Worm (Caenorhabditis elegans) whole organism, L4 larva: Measurements from ENCODE around the gene W08F4.10.

Source experiments
- D1046.2 ChIP-seq: fragments of 200-800 bp; sonication (Bioruptor generic); IDR thresholded peaks from 2 replicates; pipeline ENCODE4 v1.3.6; 2022; ENCODE audit warnings: missing genetic modification characterization, missing compliant biosample characterization
- F26F4.8 ChIP-seq: fragments of 200-800 bp; sonication (Bioruptor generic); conservative IDR thresholded peaks from 2 replicates; pipeline ENCODE4 v1.3.6; 2022; ENCODE audit warnings: missing genetic modification characterization, missing compliant biosample characterization
- F44E2.7 ChIP-seq: fragments of 200-800 bp; sonication (Bioruptor generic); IDR thresholded peaks from 2 replicates; pipeline ENCODE4 v2.1.2; 2022; ENCODE audit warnings: missing genetic modification characterization, missing compliant biosample characterization
- R02D3.7 ChIP-seq: fragments of 150-350 bp; sonication (generic microtip); optimal IDR thresholded peaks from 3 replicates; lab custom pipeline; 2014; ENCODE audit warnings: missing biosample characterization, missing genetic modification characterization
- Y5F2A.4 ChIP-seq: fragments of 200-800 bp; sonication (Bioruptor generic); optimal IDR thresholded peaks from 2 replicates; lab custom pipeline; 2018; ENCODE audit warnings: mild to moderate bottlenecking, missing genetic modification characterization, missing compliant biosample characterization
- ZK337.2 ChIP-seq: fragments of 200-800 bp; sonication (Bioruptor generic); IDR thresholded peaks from 2 replicates; pipeline ENCODE4 v1.3.6; 2022; ENCODE audit warnings: missing genetic modification reagents, missing genetic modification characterization, missing compliant biosample characterization
- aha-1 ChIP-seq: fragments of 150-350 bp; peaks from one replicate; lab custom pipeline; 2014; ENCODE audit warnings: missing biosample characterization, missing genetic modification characterization
- ceh-20 ChIP-seq: fragments of 200-800 bp; sonication (Bioruptor generic); IDR thresholded peaks from 2 replicates; pipeline ENCODE4 v1.3.6; 2022; ENCODE audit warnings: missing genetic modification reagents, missing genetic modification characterization, missing compliant biosample characterization
- ceh-28 ChIP-seq: fragments of 150-350 bp; optimal IDR thresholded peaks from 2 replicates; lab custom pipeline; 2014; ENCODE audit warnings: missing biosample characterization, missing genetic modification reagents, missing genetic modification characterization
- daf-16 ChIP-seq, 3 experiments: sonication (generic microtip); optimal IDR thresholded peaks; 2 replicates each; lab custom pipeline; 2016 to 2017; ENCODE audit warnings: missing genetic modification characterization in 3 of 3, missing genetic modification reagents in 3 of 3, mild to moderate bottlenecking in 2 of 3, missing compliant biosample characterization in 2 of 3, missing biosample characterization in 1 of 3, moderate library complexity in 1 of 3
- daf-19 ChIP-seq: fragments of 200-800 bp; sonication (Bioruptor generic); conservative IDR thresholded peaks from 2 replicates; pipeline ENCODE4 v1.3.6; 2022; ENCODE audit warnings: missing genetic modification characterization, missing compliant biosample characterization
- dmd-8 ChIP-seq: fragments of 200-800 bp; sonication (Bioruptor generic); IDR thresholded peaks from 2 replicates; pipeline ENCODE4 v1.3.6; 2022; ENCODE audit warnings: missing genetic modification characterization, missing compliant biosample characterization
- dpl-1 ChIP-seq: fragments of 150-350 bp; optimal IDR thresholded peaks from 2 replicates; lab custom pipeline; 2014; ENCODE audit warnings: missing biosample characterization, missing genetic modification reagents, missing genetic modification characterization
- dve-1 ChIP-seq: sonication (generic microtip); optimal IDR thresholded peaks from 2 replicates; lab custom pipeline; 2017; ENCODE audit warnings: antibody characterized with exemption, mild to moderate bottlenecking, missing genetic modification characterization, missing compliant biosample characterization; ENCODE audit not compliant: insufficient read depth
- hlh-11 ChIP-seq: fragments of 200-800 bp; sonication (Bioruptor generic); optimal IDR thresholded peaks from 2 replicates; lab custom pipeline; 2018; ENCODE audit warnings: mild to moderate bottlenecking, missing genetic modification characterization, missing compliant biosample characterization
- hlh-30 ChIP-seq: sonication (generic microtip); optimal IDR thresholded peaks from 2 replicates; lab custom pipeline; 2017; ENCODE audit warnings: antibody characterized with exemption, mild to moderate bottlenecking, missing genetic modification characterization, missing compliant biosample characterization; ENCODE audit not compliant: insufficient read depth
- hmg-1.1 ChIP-seq: fragments of 200-800 bp; sonication (Bioruptor generic); IDR thresholded peaks from 2 replicates; pipeline ENCODE4 v1.3.6; 2022; ENCODE audit warnings: missing genetic modification reagents, missing genetic modification characterization, missing compliant biosample characterization
- jun-1 ChIP-seq: fragments of 150-350 bp; optimal IDR thresholded peaks from 2 replicates; lab custom pipeline; 2014; ENCODE audit warnings: missing biosample characterization, missing genetic modification reagents, missing genetic modification characterization
- lim-7 ChIP-seq: fragments of 200-800 bp; sonication (Bioruptor generic); IDR thresholded peaks from 2 replicates; pipeline ENCODE4 v1.3.6; 2022; ENCODE audit warnings: missing genetic modification characterization, missing compliant biosample characterization
- lin-13 ChIP-seq: fragments of 150-350 bp; optimal IDR thresholded peaks from 2 replicates; lab custom pipeline; 2014; ENCODE audit warnings: missing biosample characterization, missing genetic modification reagents, missing genetic modification characterization
- lin-38 ChIP-seq: fragments of 200-800 bp; sonication (Bioruptor generic); IDR thresholded peaks from 2 replicates; pipeline ENCODE4 v1.3.6; 2022; ENCODE audit warnings: missing genetic modification reagents, missing genetic modification characterization, missing compliant biosample characterization
- lin-39 ChIP-seq: fragments of 150-350 bp; optimal IDR thresholded peaks from 2 replicates; lab custom pipeline; 2014; ENCODE audit warnings: missing biosample characterization, missing genetic modification reagents, missing genetic modification characterization
- mdl-1 ChIP-seq, 2 experiments: fragments of 150-350 bp in 1 of 2; sonication (generic microtip) in 1 of 2; optimal IDR thresholded peaks; 2 replicates each; lab custom pipeline; 2014 to 2017; ENCODE audit warnings: missing biosample characterization in 2 of 2, missing genetic modification characterization in 2 of 2
- mes-2 ChIP-seq: sonication (generic microtip); optimal IDR thresholded peaks from 2 replicates; lab custom pipeline; 2016; ENCODE audit warnings: missing genotype, mild to moderate bottlenecking, missing genetic modification characterization, missing compliant biosample characterization; ENCODE audit not compliant: poor library complexity, severe bottlenecking
- mxl-3 ChIP-seq: fragments of 200-800 bp; sonication (Bioruptor generic); optimal IDR thresholded peaks from 2 replicates; lab custom pipeline; 2018; ENCODE audit warnings: mild to moderate bottlenecking, missing genetic modification characterization, missing compliant biosample characterization
- nhr-28 ChIP-seq: fragments of 150-350 bp; optimal IDR thresholded peaks from 2 replicates; lab custom pipeline; 2014; ENCODE audit warnings: missing biosample characterization, missing genetic modification characterization
- nhr-41 ChIP-seq: fragments of 200-800 bp; sonication (Bioruptor generic); IDR thresholded peaks from 2 replicates; pipeline ENCODE4 v1.3.6; 2022; ENCODE audit warnings: missing genetic modification reagents, missing genetic modification characterization, missing compliant biosample characterization
- nhr-6 ChIP-seq: fragments of 150-350 bp; optimal IDR thresholded peaks from 2 replicates; lab custom pipeline; 2014; ENCODE audit warnings: missing biosample characterization, missing genetic modification characterization
- pha-4 ChIP-seq, 2 experiments: fragments of 150-350 bp in 1 of 2; fragments of 200-800 bp in 1 of 2; sonication (Bioruptor generic) in 1 of 2; IDR thresholded peaks in 1 of 2; optimal IDR thresholded peaks in 1 of 2; 2 replicates each; pipeline versions ENCODE4 v1.3.6 to Lab custom; 2014 to 2022; ENCODE audit warnings: missing genetic modification characterization in 2 of 2, missing genetic modification reagents in 2 of 2, missing biosample characterization in 1 of 2, missing compliant biosample characterization in 1 of 2
- php-3 ChIP-seq: fragments of 200-800 bp; sonication (Bioruptor generic); IDR thresholded peaks from 2 replicates; pipeline ENCODE4 v1.3.6; 2022; ENCODE audit warnings: missing genetic modification reagents, missing genetic modification characterization, missing compliant biosample characterization
- pqm-1 ChIP-seq: sonication (generic microtip); optimal IDR thresholded peaks from 2 replicates; lab custom pipeline; 2017; ENCODE audit warnings: missing biosample characterization, missing genetic modification characterization
- rbr-2 ChIP-seq: sonication (generic microtip); optimal IDR thresholded peaks from 2 replicates; lab custom pipeline; 2016; ENCODE audit warnings: missing genotype, missing genetic modification characterization, missing compliant biosample characterization
- set-16 ChIP-seq: fragments of 200-800 bp; sonication (Bioruptor generic); IDR thresholded peaks from 2 replicates; pipeline ENCODE4 v1.3.6; 2022; ENCODE audit warnings: missing genetic modification reagents, missing genetic modification characterization, missing compliant biosample characterization
- spr-1 ChIP-seq: sonication (generic microtip); optimal IDR thresholded peaks from 2 replicates; lab custom pipeline; 2016; ENCODE audit warnings: mild to moderate bottlenecking, missing genetic modification characterization, missing compliant biosample characterization
- unc-130 ChIP-seq: sonication (generic microtip); optimal IDR thresholded peaks from 2 replicates; lab custom pipeline; 2016; ENCODE audit warnings: missing genetic modification reagents, missing genetic modification characterization, missing compliant biosample characterization
- unc-39 ChIP-seq: sonication (generic microtip); optimal IDR thresholded peaks from 2 replicates; lab custom pipeline; 2017; ENCODE audit warnings: missing biosample characterization, missing genetic modification characterization
- unc-62 ChIP-seq, 3 experiments: fragments of 150-350 bp in 1 of 3; sonication (generic microtip); optimal IDR thresholded peaks in 2 of 3; peaks in 1 of 3; 1 replicate in 1 of 3; 2 replicates in 2 of 3; lab custom pipeline; 2014 to 2017; ENCODE audit warnings: missing biosample characterization in 3 of 3, missing genetic modification characterization in 3 of 3, missing genetic modification reagents in 3 of 3, missing genotype in 1 of 3
- zfp-2 ChIP-seq: sonication (generic microtip); optimal IDR thresholded peaks from 2 replicates; lab custom pipeline; 2016; ENCODE audit warnings: mild to moderate bottlenecking, missing genetic modification characterization, missing compliant biosample characterization
- zip-2 ChIP-seq: fragments of 150-350 bp; optimal IDR thresholded peaks from 2 replicates; lab custom pipeline; 2014; ENCODE audit warnings: missing biosample characterization, missing genetic modification characterization

W08F4.10 gene

DNA sequence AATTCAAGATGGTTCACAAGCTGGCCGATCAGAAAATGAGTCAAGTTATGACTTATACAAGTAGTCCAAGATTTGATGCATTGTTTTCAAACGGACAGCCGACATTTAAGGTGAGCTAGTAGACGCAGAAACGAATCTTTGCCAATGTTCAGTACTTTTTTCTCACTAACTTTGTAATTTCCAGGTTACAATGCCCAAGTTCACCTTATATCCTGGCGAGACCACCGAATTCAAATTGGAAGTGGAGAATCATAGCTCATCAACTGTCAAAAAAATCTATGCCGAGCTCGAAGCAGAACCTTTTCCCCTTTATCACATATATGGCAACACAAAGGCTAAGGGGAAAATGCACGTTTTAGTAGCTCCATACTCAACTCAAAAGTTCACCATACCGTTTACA is 36.9 kb upstream of the W08F4.10 start:
- no peak for TF ChIP-seq lin-39
- no peak for TF ChIP-seq pqm-1 (tag; lab: Kevin White, UChicago)
- peak in 1 of 2 experiments; percentile 95 for TF ChIP-seq unc-62 (GFP tag; optimal IDR thresholded peaks at IDR 0.05 in 1 of 2; lab: Kevin White, UChicago)
- no peak for TF ChIP-seq unc-62 (tag; optimal IDR thresholded peaks at IDR 0.05; lab: Kevin White, UChicago)
- no peak for TF ChIP-seq unc-130 (GFP tag; lab: Kevin White, UChicago)

DNA sequence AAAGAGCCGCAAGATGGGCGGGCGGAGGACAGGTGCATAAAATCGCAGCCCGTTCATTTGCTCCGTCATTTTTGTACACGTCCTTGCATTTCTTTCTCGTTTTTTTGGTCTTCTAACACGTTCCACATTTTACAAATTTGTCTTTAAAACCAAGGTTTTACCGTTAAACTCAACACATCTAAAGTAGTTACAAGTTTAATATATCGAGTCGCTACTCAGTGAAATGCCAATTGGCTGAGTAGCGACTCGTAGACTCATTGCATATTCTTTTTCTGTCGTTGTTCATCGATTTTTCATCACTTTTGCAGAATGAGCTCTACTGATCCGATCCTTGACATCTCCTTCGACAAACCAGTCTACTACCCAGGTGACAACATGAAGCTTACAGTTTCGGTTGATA is 36.2 kb upstream of the W08F4.10 start, which contains the start of gene arrd-1:
TSS of gene arrd-1 (plus strand) at position 301 of the 400 bp plus-strand sequence.
- TF ChIP-seq lim-7 (no peak), F26F4.8 (GFP tag; lab: Robert Waterston, UW) (no peak), set-16 (GFP tag; lab: Robert Waterston, UW) (no peak), nhr-41 (no peak), ceh-28 (tag; lab: Kevin White, UChicago) (no peak), dve-1 (tag; lab: Kevin White, UChicago) (no peak)

ce11 chrII:625926-626325 is 34.9 kb upstream of the W08F4.10 start:
- TF ChIP-seq unc-39 (tag; lab: Kevin White, UChicago) (no peak), ZK337.2 (GFP tag; lab: Robert Waterston, UW) (0 out of 2 replicates have a peak, but pooled peaks have one; percentile 2), dve-1 (tag; lab: Kevin White, UChicago) (peak; percentile 40), dpl-1 (GFP tag; lab: Kevin White, UChicago) (peak; percentile 3), nhr-6 (tag; lab: Kevin White, UChicago) (no peak), zip-2 (no peak), hlh-11 (tag; lab: Kevin White, UChicago) (peak; percentile 66), unc-130 (GFP tag; lab: Kevin White, UChicago) (no peak), ceh-20 (GFP tag; lab: Robert Waterston, UW) (no peak), daf-16 (GFP tag; optimal IDR thresholded peaks at IDR 0.05; lab: Kevin White, UChicago) (peak in 1 of 2 experiments; percentile 42), daf-16 (tag; optimal IDR thresholded peaks at IDR 0.05; lab: Kevin White, UChicago) (no peak), dmd-8 (GFP tag; lab: Robert Waterston, UW) (no peak), unc-62 (GFP tag; optimal IDR thresholded peaks at IDR 0.05 in 1 of 2; lab: Kevin White, UChicago) (peak in 1 of 2 experiments; percentile 5), unc-62 (tag; optimal IDR thresholded peaks at IDR 0.05; lab: Kevin White, UChicago) (no peak), jun-1 (tag; lab: Kevin White, UChicago) (no peak), D1046.2 (GFP tag; lab: Robert Waterston, UW) (no peak), spr-1 (tag; lab: Kevin White, UChicago) (no peak), mes-2 (no peak), pha-4 (GFP tag; IDR thresholded peaks at IDR 0.05; lab: Robert Waterston, UW) (no peak), pha-4 (tag; optimal IDR thresholded peaks at IDR 0.05; lab: Kevin White, UChicago) (peak; percentile 5), hmg-1.1 (GFP tag; lab: Robert Waterston, UW) (0 out of 2 replicates have a peak, but pooled peaks have one; percentile 38), mxl-3 (GFP tag; lab: Kevin White, UChicago) (peak; percentile 50), R02D3.7 (tag; lab: Kevin White, UChicago) (no peak), nhr-28 (peak; percentile 85), set-16 (GFP tag; lab: Robert Waterston, UW) (peak; percentile 20; the same call in 1 of the 2 replicates), mdl-1 (tag; optimal IDR thresholded peaks at IDR 0.05; lab: Kevin White, UChicago) (peak in 1 of 2 experiments; percentile 17), hlh-30 (peak; percentile 65), rbr-2 (tag; lab: Kevin White, UChicago) (peak; percentile 34)

- TF ChIP-seq lin-38 (GFP tag; lab: Robert Waterston, UW) (no peak), php-3 (GFP tag; lab: Robert Waterston, UW) (no peak), zfp-2 (tag; lab: Kevin White, UChicago) (no peak), daf-19 (GFP tag; lab: Robert Waterston, UW) (no peak), lin-13 (GFP tag; lab: Kevin White, UChicago) (no peak), F44E2.7 (GFP tag; lab: Robert Waterston, UW) (no peak), aha-1 (tag; lab: Kevin White, UChicago) (peak; percentile 55), Y5F2A.4 (GFP tag; lab: Kevin White, UChicago) (no peak)
Measured at ce11 chrII:624443-624842, 33.4 kb upstream of the W08F4.10 start, which contains the start of gene T04B8.5. Gene T04B8.5, minus strand, starts transcription at chrII:624543.
